Worm (Caenorhabditis elegans) whole organism, L4/young adult: ENCODE measurements around the gene math-8.

Source experiments
- W03F9.2 ChIP-seq: fragments of 150-350 bp; optimal IDR thresholded peaks from 2 replicates; lab custom pipeline; 2014; ENCODE audit warnings: missing biosample characterization, missing genetic modification characterization
- dao-5 ChIP-seq: sonication (generic microtip); optimal IDR thresholded peaks from 2 replicates; lab custom pipeline; 2016; ENCODE audit warnings: missing genotype, missing genetic modification characterization, moderate library complexity, missing compliant biosample characterization
- him-1 ChIP-seq: sonication (generic microtip); optimal IDR thresholded peaks from 2 replicates; lab custom pipeline; 2016; ENCODE audit warnings: missing genotype, missing genetic modification reagents, missing genetic modification characterization, missing compliant biosample characterization

DNA sequence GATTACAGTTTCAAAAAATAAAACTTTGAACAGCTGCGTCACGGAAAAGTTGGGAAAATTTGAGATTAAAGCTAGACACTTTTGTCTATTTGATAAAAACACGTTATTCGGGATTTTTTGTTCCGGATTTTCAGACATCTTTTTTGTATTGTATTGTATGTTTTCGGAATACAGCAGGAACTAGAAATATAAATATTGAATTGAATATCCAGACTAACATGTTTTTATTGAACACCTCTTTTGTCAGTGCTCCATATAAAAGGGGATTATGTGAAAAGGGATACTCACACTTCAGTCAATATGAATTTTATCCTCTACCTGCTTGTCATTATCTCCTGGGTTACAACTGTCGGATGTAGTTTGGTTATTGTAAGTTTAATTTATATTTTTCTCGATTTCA lies 4.9 kb upstream of the math-8 start, which contains the start of gene C16C4.1:
- TF ChIP-seq him-1 (no peak), dao-5 (tag; lab: Kevin White, UChicago) (no peak), W03F9.2 (tag; lab: Kevin White, UChicago) (no peak)
